Worm (Caenorhabditis elegans): ENCODE results near the gene twk-7.

Gene twk-7

DNA sequence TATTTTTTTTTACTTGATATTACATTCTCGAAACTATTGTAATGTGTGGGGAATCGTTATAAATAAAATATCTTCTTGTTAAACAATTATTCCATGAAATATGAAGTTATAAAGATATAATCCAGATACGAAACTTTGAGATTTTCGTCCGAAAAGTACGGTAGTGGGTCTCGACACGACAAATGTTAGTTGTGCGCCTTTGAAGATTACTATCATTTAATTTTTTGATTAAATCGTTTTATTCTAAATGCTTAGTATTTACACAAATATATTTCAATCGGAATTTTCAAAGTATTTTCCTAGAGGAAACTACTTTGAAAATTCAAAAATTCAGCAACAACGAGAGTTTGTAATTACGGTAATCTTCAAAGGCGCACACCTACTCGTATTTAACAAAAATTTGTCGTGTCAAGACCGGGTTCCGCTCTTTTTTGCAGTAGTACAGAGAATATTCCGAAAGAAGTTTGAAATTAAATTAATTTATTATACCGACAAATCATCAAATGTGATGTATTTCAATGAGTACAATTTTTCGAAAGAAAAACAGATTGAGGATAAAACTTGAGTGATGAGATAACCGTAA lies 8.7 kb upstream of the twk-7 start (continued):
- TF ChIP-seq Y105C5A.15 (GFP tag; IDR thresholded peaks at IDR 0.05) (no peak), ceh-20 (GFP tag; IDR thresholded peaks at IDR 0.05) (no peak), lin-39 (tag; optimal IDR thresholded peaks at IDR 0.05) (no peak), php-3 (GFP tag; IDR thresholded peaks at IDR 0.05) (no peak), T20F7.1 (GFP tag; optimal IDR thresholded peaks at IDR 0.05) (peak; percentile 23), nhr-237 (tag; optimal IDR thresholded peaks at IDR 0.05) (no peak), skn-1 (tag; optimal IDR thresholded peaks at IDR 0.05) (no peak), mdl-1 (tag; optimal IDR thresholded peaks at IDR 0.05) (no peak), zfp-3 (GFP tag; conservative IDR thresholded peaks at IDR 0.05) (peak; percentile 84), spr-3 (GFP tag; optimal IDR thresholded peaks at IDR 0.05) (no peak), ceh-32 (tag; optimal IDR thresholded peaks at IDR 0.05; ENCODE audit: poor library complexity) (no peak), madf-5 (GFP tag; IDR thresholded peaks at IDR 0.05) (no peak), fos-1 (tag; optimal IDR thresholded peaks at IDR 0.05) (no peak), mes-2 (tag; optimal IDR thresholded peaks at IDR 0.05; ENCODE audit: poor library complexity, severe bottlenecking) (no peak), nhr-11 (tag; optimal IDR thresholded peaks at IDR 0.05) (no peak), dmd-6 (GFP tag; IDR thresholded peaks at IDR 0.05) (peak; percentile 13; the same call in 1 of the 2 replicates), zag-1 (tag; optimal IDR thresholded peaks at IDR 0.05) (no peak), lir-3 (tag; optimal IDR thresholded peaks at IDR 0.05) (no peak), spr-1 (tag; optimal IDR thresholded peaks at IDR 0.05) (no peak), ceh-82 (tag; optimal IDR thresholded peaks at IDR 0.05) (no peak), nhr-28 (tag; optimal IDR thresholded peaks at IDR 0.05) (no peak), snpc-4 (tag; optimal IDR thresholded peaks at IDR 0.05) (no peak), gei-8 (GFP tag; optimal IDR thresholded peaks at IDR 0.05) (no peak), ceh-44 (GFP tag; IDR thresholded peaks at IDR 0.05) (no peak), aha-1 (tag) (no peak), nhr-76 (tag; optimal IDR thresholded peaks at IDR 0.05) (no peak), hlh-30 (tag; optimal IDR thresholded peaks at IDR 0.05; ENCODE audit: insufficient read depth) (peak; percentile 16), lin-15B (tag; optimal IDR thresholded peaks at IDR 0.05) (no peak), T26A8.4 (GFP tag; IDR thresholded peaks at IDR 0.05) (peak; percentile 25; the same call in 1 of the 2 replicates), mep-1 (tag; optimal IDR thresholded peaks at IDR 0.05) (no peak), mxl-3 (GFP tag; optimal IDR thresholded peaks at IDR 0.05) (no peak), sdz-12 (GFP tag; optimal IDR thresholded peaks at IDR 0.05) (no peak), daf-16 (GFP tag; optimal IDR thresholded peaks at IDR 0.05) (no peak), daf-16 (tag; optimal IDR thresholded peaks at IDR 0.05) (peak; percentile 44), ama-1 (optimal IDR thresholded peaks at IDR 0.05) (no peak), ceh-62 (tag; optimal IDR thresholded peaks at IDR 0.05) (no peak), nhr-42 (GFP tag; IDR thresholded peaks at IDR 0.05) (no peak), zip-11 (GFP tag; IDR thresholded peaks at IDR 0.05) (no peak), F37D6.2 (tag; optimal IDR thresholded peaks at IDR 0.05) (no peak), ztf-11 (tag; optimal IDR thresholded peaks at IDR 0.05) (no peak)

DNA sequence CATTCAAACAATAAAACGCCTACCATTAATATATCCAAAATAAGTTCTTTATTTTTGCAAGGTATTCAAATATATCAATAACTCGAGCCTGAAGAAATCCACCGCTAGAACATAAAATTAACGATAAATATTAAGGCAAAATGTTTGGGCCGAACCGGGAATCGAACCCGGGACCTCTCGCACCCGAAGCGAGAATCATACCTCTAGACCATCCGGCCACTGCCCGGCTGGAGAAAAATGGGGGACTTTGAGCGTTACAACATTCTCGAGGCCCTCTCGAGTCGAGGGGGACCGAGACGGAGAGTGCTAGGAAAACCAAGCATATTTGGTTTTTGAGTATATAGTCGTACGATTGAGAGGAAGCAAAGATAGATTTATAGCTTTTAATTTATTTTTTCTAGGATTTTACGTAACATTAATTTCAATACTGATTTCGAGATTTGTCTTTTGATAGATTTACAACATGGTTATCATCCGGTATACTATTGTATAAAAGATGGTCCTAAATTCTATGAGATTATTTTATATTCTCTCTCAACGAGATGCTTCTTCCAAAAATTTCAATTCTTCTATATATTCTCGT lies 6.8 kb upstream of the twk-7 start, which contains the start of gene flp-23:
Gene flp-23 (plus strand): TSS at position 533 of the 583 bp plus-strand sequence.
- TF ChIP-seq lin-15B (tag; optimal IDR thresholded peaks at IDR 0.05) (no peak), F10B5.3 (tag; optimal IDR thresholded peaks at IDR 0.05) (no peak), mdl-1 (tag; optimal IDR thresholded peaks at IDR 0.05) (no peak), T20F7.1 (GFP tag; optimal IDR thresholded peaks at IDR 0.05) (no peak), vab-7 (GFP tag; IDR thresholded peaks at IDR 0.05) (peak; percentile 67; the same call in 1 of the 2 replicates), lsy-2 (tag; optimal IDR thresholded peaks at IDR 0.05) (peak in 1 of 2 experiments; percentile 50), Y5F2A.4 (GFP tag; optimal IDR thresholded peaks at IDR 0.05) (no peak), pha-4 (GFP tag; IDR thresholded peaks at IDR 0.05) (peak; percentile 52; the same call in 1 of the 2 replicates), pha-4 (tag; optimal IDR thresholded peaks at IDR 0.05) (no peak), duxl-1 (tag; optimal IDR thresholded peaks at IDR 0.05; ENCODE audit: poor library complexity) (no peak), fkh-10 (GFP tag; optimal IDR thresholded peaks at IDR 0.05) (no peak), mxl-3 (GFP tag; optimal IDR thresholded peaks at IDR 0.05) (no peak), pqm-1 (tag; optimal IDR thresholded peaks at IDR 0.05) (no peak), nhr-6 (tag; optimal IDR thresholded peaks at IDR 0.05) (no peak), aha-1 (tag) (peak; percentile 98), dve-1 (tag; optimal IDR thresholded peaks at IDR 0.05; ENCODE audit: insufficient read depth) (peak; percentile 2), daf-12 (tag; optimal IDR thresholded peaks at IDR 0.05) (no peak), gei-8 (GFP tag; optimal IDR thresholded peaks at IDR 0.05) (no peak), fos-1 (tag; optimal IDR thresholded peaks at IDR 0.05) (no peak)
